Fruit fly (Drosophila melanogaster): Measurements from ENCODE around the gene rtet.

rtet gene

dm6 chr3R:21064000-21064924 lies 44.0 kb upstream of the rtet start, which contains the start of gene Cortactin (continued):
- peak; percentile 16 for TF ChIP-seq CG9437 (GFP tag; optimal IDR thresholded peaks at IDR 0.05)
- no peak for TF ChIP-seq CG1529 (GFP tag; optimal IDR thresholded peaks at IDR 0.05)
- TF ChIP-seq CG3407 (GFP tag; optimal IDR thresholded peaks at IDR 0.05), result no peak
- TF ChIP-seq ftz-f1 (GFP tag; optimal IDR thresholded peaks at IDR 0.05), result no peak
- peak; percentile 92 for TF ChIP-seq HLH4C (GFP tag; IDR thresholded peaks at IDR 0.05; ENCODE audit: partially characterized antibody)
- TF ChIP-seq CG31224 (GFP tag; IDR thresholded peaks at IDR 0.05), result no peak
- TF ChIP-seq caup (GFP tag; optimal IDR thresholded peaks at IDR 0.05; ENCODE audit: severe bottlenecking), result no peak
- no peak for TF ChIP-seq CG14014 (GFP tag; IDR thresholded peaks at IDR 0.05)
- no peak for TF ChIP-seq tap (tag; optimal IDR thresholded peaks at IDR 0.05)
- no peak for TF ChIP-seq exex (tag; optimal IDR thresholded peaks at IDR 0.05)
- TF ChIP-seq hbn (GFP tag; IDR thresholded peaks at IDR 0.05; ENCODE audit: partially characterized antibody), result peak; percentile 81
- no peak for TF ChIP-seq Xrp1 (GFP tag; IDR thresholded peaks at IDR 0.05)
- TF ChIP-seq sqz (GFP tag; optimal IDR thresholded peaks at IDR 0.05), result no peak
- no peak for TF ChIP-seq br (optimal IDR thresholded peaks at IDR 0.05)
- TF ChIP-seq Nf-YA (GFP tag; IDR thresholded peaks at IDR 0.05), result no peak
- no peak for TF ChIP-seq prd (optimal IDR thresholded peaks at IDR 0.05)
- no peak for TF ChIP-seq prd (GFP tag; IDR thresholded peaks at IDR 0.05)
- TF ChIP-seq Blimp-1 (GFP tag; optimal IDR thresholded peaks at IDR 0.05), result no peak
- TF ChIP-seq CG8089 (GFP tag; optimal IDR thresholded peaks at IDR 0.05), result no peak
- peak in 1 of 2 experiments; percentile 85 for TF ChIP-seq Pdp1 (GFP tag; optimal IDR thresholded peaks at IDR 0.05)
- no peak for TF ChIP-seq gro (GFP tag; optimal IDR thresholded peaks at IDR 0.05)
- TF ChIP-seq Xbp1 (GFP tag; optimal IDR thresholded peaks at IDR 0.05), result no peak
- no peak for TF ChIP-seq Dfd (GFP tag; optimal IDR thresholded peaks at IDR 0.05)
- peak; percentile 52 for TF ChIP-seq HmgD (GFP tag; optimal IDR thresholded peaks at IDR 0.05)
- TF ChIP-seq CG31441 (GFP tag; IDR thresholded peaks at IDR 0.05), result no peak
- peak; percentile 46 for TF ChIP-seq CG2712 (tag; optimal IDR thresholded peaks at IDR 0.05)
- TF ChIP-seq ken (GFP tag; IDR thresholded peaks at IDR 0.05), result no peak
- no peak for TF ChIP-seq Dip2 (GFP tag; IDR thresholded peaks at IDR 0.05)
- TF ChIP-seq chn (GFP tag; optimal IDR thresholded peaks at IDR 0.05), result no peak
- TF ChIP-seq CG14860 (GFP tag; IDR thresholded peaks at IDR 0.05; ENCODE audit: partially characterized antibody), result peak; percentile 86
- TF ChIP-seq Sry-β (GFP tag; optimal IDR thresholded peaks at IDR 0.05), result peak; percentile 2
- no peak for TF ChIP-seq disco-r (GFP tag; optimal IDR thresholded peaks at IDR 0.05)
- peak; percentile 68 for TF ChIP-seq sens (GFP tag)
- TF ChIP-seq nerfin-2 (GFP tag; IDR thresholded peaks at IDR 0.05; ENCODE audit: partially characterized antibody), result peak; percentile 84
- no peak for TF ChIP-seq CG7357 (GFP tag; IDR thresholded peaks at IDR 0.05)
- no peak for TF ChIP-seq CG4820 (GFP tag; optimal IDR thresholded peaks at IDR 0.05)
- TF ChIP-seq CG10959 (GFP tag; IDR thresholded peaks at IDR 0.05), result no peak; the same call in 1 of the 2 replicates
- TF ChIP-seq dpn (GFP tag; optimal IDR thresholded peaks at IDR 0.05), result peak in 1 of 2 experiments; percentile 1
- TF ChIP-seq Taf1 (GFP tag; IDR thresholded peaks at IDR 0.05), result no peak
- peak; percentile 83 for TF ChIP-seq knrl (GFP tag; IDR thresholded peaks at IDR 0.05; ENCODE audit: partially characterized antibody)
- TF ChIP-seq Doc2 (GFP tag; IDR thresholded peaks at IDR 0.05), result no peak
- TF ChIP-seq CG6175 (GFP tag; IDR thresholded peaks at IDR 0.05), result no peak
- TF ChIP-seq hb (GFP tag; IDR thresholded peaks at IDR 0.05; ENCODE audit: partially characterized antibody), result peak; percentile 89
- peak; percentile 89 for TF ChIP-seq sna (GFP tag; IDR thresholded peaks at IDR 0.05; ENCODE audit: partially characterized antibody)
- no peak for TF ChIP-seq Mes4 (GFP tag; optimal IDR thresholded peaks at IDR 0.05)
- no peak for TF ChIP-seq stc (GFP tag; IDR thresholded peaks at IDR 0.05)
- TF ChIP-seq CG15479 (GFP tag; optimal IDR thresholded peaks at IDR 0.05), result no peak
- no peak for TF ChIP-seq CG11723 (GFP tag; optimal IDR thresholded peaks at IDR 0.05)
- no peak for TF ChIP-seq PHDP (tag; optimal IDR thresholded peaks at IDR 0.05)
